Worm (Caenorhabditis elegans): ENCODE data around the gene C55B6.7.

- TF ChIP-seq egl-27 (tag; optimal IDR thresholded peaks at IDR 0.05), result no peak
- TF ChIP-seq ama-1 (optimal IDR thresholded peaks at IDR 0.05), result no peak
- TF ChIP-seq ztf-11 (tag; optimal IDR thresholded peaks at IDR 0.05), result no peak
- no peak for TF ChIP-seq elt-3 (tag; optimal IDR thresholded peaks at IDR 0.05)
- no peak for TF ChIP-seq lin-39 (tag; optimal IDR thresholded peaks at IDR 0.05)
- TF ChIP-seq nhr-23 (tag; optimal IDR thresholded peaks at IDR 0.05), result no peak
- TF ChIP-seq fos-1 (tag; optimal IDR thresholded peaks at IDR 0.05), result no peak
- no peak for TF ChIP-seq nhr-11 (tag; optimal IDR thresholded peaks at IDR 0.05)
- no peak for TF ChIP-seq unc-62 (GFP tag; optimal IDR thresholded peaks at IDR 0.05)
- TF ChIP-seq dmd-4 (tag; optimal IDR thresholded peaks at IDR 0.05), result no peak
- no peak for TF ChIP-seq unc-39 (tag; optimal IDR thresholded peaks at IDR 0.05)
- TF ChIP-seq unc-55 (GFP tag; optimal IDR thresholded peaks at IDR 0.05), result no peak
Measured at ce11 chrX:7211405-7211804, 19.6 kb upstream of the C55B6.7 start, which contains the start of gene spp-22.
